Worm (Caenorhabditis elegans) whole organism, L1 larva: ENCODE measurements around the gene his-24.

Experiments used
- Y116A8C.19 ChIP-seq: sonication (generic microtip); optimal IDR thresholded peaks from 2 replicates; lab custom pipeline; 2016; ENCODE audit warnings: missing compliant biosample characterization, missing genetic modification characterization, borderline replicate concordance
- aha-1 ChIP-seq: fragments of 150-350 bp; optimal IDR thresholded peaks from 2 replicates; lab custom pipeline; 2014; ENCODE audit warnings: missing biosample characterization, missing genetic modification characterization
- ceh-8 ChIP-seq: fragments of 200-800 bp; sonication (Bioruptor generic); optimal IDR thresholded peaks from 2 replicates; lab custom pipeline; 2018; ENCODE audit warnings: mild to moderate bottlenecking, missing genetic modification characterization, moderate library complexity, missing compliant biosample characterization
- ceh-90 ChIP-seq: sonication (generic microtip); optimal IDR thresholded peaks from 2 replicates; lab custom pipeline; 2016; ENCODE audit warnings: missing genetic modification characterization, missing compliant biosample characterization
- ces-1 ChIP-seq: fragments of 150-350 bp; optimal IDR thresholded peaks from 2 replicates; lab custom pipeline; 2014; ENCODE audit warnings: missing biosample characterization, missing genetic modification reagents, missing genetic modification characterization
- dpl-1 ChIP-seq, 3 experiments: fragments of 150-350 bp in 2 of 3; sonication (generic microtip) in 1 of 3; optimal IDR thresholded peaks; 2 replicates each; lab custom pipeline; 2014 to 2017; ENCODE audit warnings: missing biosample characterization in 3 of 3, missing genetic modification characterization in 3 of 3, missing genetic modification reagents in 3 of 3
- efl-1 ChIP-seq, 4 experiments: fragments of 150-350 bp; optimal IDR thresholded peaks in 3 of 4; peaks in 1 of 4; 1 replicate in 1 of 4; 2 replicates in 3 of 4; lab custom pipeline; 2014; ENCODE audit warnings: missing biosample characterization in 2 of 4, missing genetic modification characterization in 2 of 4, missing genetic modification reagents in 2 of 4
- egl-13 ChIP-seq: sonication (generic microtip); optimal IDR thresholded peaks from 2 replicates; lab custom pipeline; 2016; ENCODE audit warnings: missing genotype, missing genetic modification reagents, missing genetic modification characterization, missing compliant biosample characterization
- elt-3 ChIP-seq, 6 experiments: fragments of 150-350 bp in 1 of 6; sonication (generic microtip); optimal IDR thresholded peaks; 2 replicates each; lab custom pipeline; 2017 to 2018; ENCODE audit warnings: missing biosample characterization in 6 of 6, missing genetic modification characterization in 6 of 6, inconsistent platforms in 1 of 6
- hpl-2 ChIP-seq: fragments of 150-350 bp; optimal IDR thresholded peaks from 2 replicates; lab custom pipeline; 2014; ENCODE audit warnings: missing biosample characterization, missing genetic modification reagents, missing genetic modification characterization
- irx-1 ChIP-seq: sonication (generic microtip); optimal IDR thresholded peaks from 2 replicates; lab custom pipeline; 2016; ENCODE audit warnings: missing genetic modification characterization, missing compliant biosample characterization
- jun-1 ChIP-seq: fragments of 150-350 bp; optimal IDR thresholded peaks from 2 replicates; lab custom pipeline; 2014; ENCODE audit warnings: missing biosample characterization, missing genetic modification reagents, missing genetic modification characterization
- lin-13 ChIP-seq: fragments of 150-350 bp; optimal IDR thresholded peaks from 2 replicates; lab custom pipeline; 2014; ENCODE audit warnings: missing biosample characterization, missing genetic modification reagents, missing genetic modification characterization
- lin-14 ChIP-seq: fragments of 200-800 bp; sonication (Bioruptor generic); optimal IDR thresholded peaks from 2 replicates; lab custom pipeline; 2018; ENCODE audit warnings: mild to moderate bottlenecking, missing genetic modification characterization, moderate library complexity, missing compliant biosample characterization
- mab-9 ChIP-seq: fragments of 200-800 bp; sonication (Bioruptor generic); IDR thresholded peaks from 2 replicates; pipeline ENCODE4 v1.3.6; 2022; ENCODE audit warnings: missing genetic modification reagents, missing genetic modification characterization, missing compliant biosample characterization
- mep-1 ChIP-seq: fragments of 150-350 bp; optimal IDR thresholded peaks from 2 replicates; lab custom pipeline; 2014; ENCODE audit warnings: missing biosample characterization, missing genetic modification characterization
- nhr-11 ChIP-seq: fragments of 150-350 bp; optimal IDR thresholded peaks from 2 replicates; lab custom pipeline; 2014; ENCODE audit warnings: missing biosample characterization, missing genetic modification characterization
- nhr-19 ChIP-seq: fragments of 200-800 bp; sonication (Bioruptor generic); conservative IDR thresholded peaks from 2 replicates; pipeline ENCODE4 v1.3.6; 2022; ENCODE audit warnings: missing genetic modification characterization, missing compliant biosample characterization
- nhr-237 ChIP-seq: fragments of 150-350 bp; optimal IDR thresholded peaks from 2 replicates; lab custom pipeline; 2014; ENCODE audit warnings: missing biosample characterization, missing genetic modification characterization
- nhr-76 ChIP-seq: sonication (generic microtip); optimal IDR thresholded peaks from 2 replicates; lab custom pipeline; 2017; ENCODE audit warnings: missing biosample characterization, missing genetic modification characterization
- nhr-84 ChIP-seq: sonication (generic microtip); optimal IDR thresholded peaks from 2 replicates; lab custom pipeline; 2017; ENCODE audit warnings: missing biosample characterization, missing genetic modification characterization
- nhr-85 ChIP-seq: sonication (generic microtip); peaks from one replicate; lab custom pipeline; 2016; ENCODE audit warnings: missing genetic modification characterization, inconsistent platforms, missing compliant biosample characterization
- pag-3 ChIP-seq: sonication (generic microtip); optimal IDR thresholded peaks from 2 replicates; lab custom pipeline; 2017; ENCODE audit warnings: missing genetic modification characterization, mild to moderate bottlenecking, missing compliant biosample characterization, antibody characterized with exemption, borderline replicate concordance; ENCODE audit not compliant: insufficient read depth
- pqm-1 ChIP-seq: sonication (generic microtip); optimal IDR thresholded peaks from 3 replicates; lab custom pipeline; 2017; ENCODE audit warnings: missing biosample characterization, missing genetic modification characterization
- rnt-1 ChIP-seq: sonication (generic microtip); optimal IDR thresholded peaks from 2 replicates; lab custom pipeline; 2016; ENCODE audit warnings: mild to moderate bottlenecking, missing genetic modification characterization, moderate library complexity, missing compliant biosample characterization
- tbx-2 ChIP-seq: sonication (generic microtip); optimal IDR thresholded peaks from 2 replicates; lab custom pipeline; 2016; ENCODE audit warnings: missing genetic modification characterization, missing compliant biosample characterization
- tlp-1 ChIP-seq: fragments of 150-350 bp; optimal IDR thresholded peaks from 2 replicates; lab custom pipeline; 2014; ENCODE audit warnings: missing biosample characterization, missing genetic modification characterization
- unc-30 ChIP-seq: sonication (generic microtip); optimal IDR thresholded peaks from 2 replicates; lab custom pipeline; 2017; ENCODE audit warnings: missing biosample characterization, missing genetic modification characterization
- unc-62 ChIP-seq: fragments of 150-350 bp; optimal IDR thresholded peaks from 2 replicates; lab custom pipeline; 2014; ENCODE audit warnings: missing biosample characterization, missing genetic modification reagents, missing genetic modification characterization
- unc-98 ChIP-seq: fragments of 200-800 bp; sonication (Bioruptor generic); IDR thresholded peaks from 2 replicates; pipeline ENCODE4 v1.3.6; 2022; ENCODE audit warnings: missing genetic modification characterization, missing compliant biosample characterization
- vab-15 ChIP-seq: sonication (generic microtip); optimal IDR thresholded peaks from 2 replicates; lab custom pipeline; 2017; ENCODE audit warnings: missing genotype, mild to moderate bottlenecking, missing genetic modification characterization, missing compliant biosample characterization

The his-24 gene

DNA sequence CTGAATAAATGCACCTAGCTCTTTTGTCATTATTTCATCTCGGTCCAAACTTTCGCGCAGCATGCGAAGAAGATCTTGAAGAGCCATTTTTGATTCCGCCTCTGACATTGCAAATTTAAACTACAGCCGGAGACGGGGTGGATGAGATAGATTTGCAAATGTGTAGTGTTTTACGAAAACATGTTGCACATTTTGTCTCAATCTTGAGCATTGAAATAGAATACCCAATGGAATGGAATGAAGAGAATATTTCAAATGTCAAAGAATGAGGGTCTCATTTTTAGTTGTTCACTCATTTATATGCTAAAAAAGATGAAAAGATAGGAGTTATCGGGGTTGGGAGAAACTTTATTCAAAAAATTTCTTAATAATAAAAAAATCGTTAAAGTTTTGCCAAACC lies 34.5 kb upstream of the his-24 start, which contains the start of gene Y66C5A.1:
Gene Y66C5A.1 (minus strand): TSS at position 101 of the 400 bp plus-strand sequence.
- TF ChIP-seq tbx-2 = no peak
- TF ChIP-seq unc-62 (GFP tag; lab: Kevin White, UChicago) = no peak
- TF ChIP-seq efl-1 (optimal IDR thresholded peaks at IDR 0.05; lab: Kevin White, UChicago) = no peak
- no peak for TF ChIP-seq efl-1 (GFP tag; optimal IDR thresholded peaks at IDR 0.05 in 1 of 2; lab: Kevin White, UChicago)
- no peak for TF ChIP-seq nhr-85
- TF ChIP-seq rnt-1 (tag; lab: Kevin White, UChicago) = no peak

DNA sequence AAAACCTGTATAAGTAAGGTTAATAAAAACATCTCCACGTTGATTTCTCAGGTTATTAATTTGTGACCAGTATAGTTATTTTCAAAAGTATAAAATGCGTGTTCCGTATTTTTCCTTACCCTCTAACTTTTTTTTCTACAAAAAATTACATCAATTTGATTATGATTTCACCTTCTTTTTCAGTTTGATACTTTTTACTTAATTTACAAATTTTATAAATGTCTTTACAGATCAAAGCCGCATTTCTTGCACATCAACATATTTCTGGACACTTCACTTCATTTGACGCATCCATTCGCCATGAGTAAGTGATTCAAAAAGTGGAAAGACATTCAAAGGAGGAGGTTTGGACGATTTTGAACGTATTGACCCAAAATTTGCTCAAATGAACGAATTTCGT lies 29.5 kb upstream of the his-24 start, which contains the start of gene Y66C5A.2:
Gene Y66C5A.2 (plus strand): TSS at position 301 of the 400 bp plus-strand sequence.
- TF ChIP-seq hpl-2 (GFP tag; lab: Kevin White, UChicago) (no peak), nhr-84 (no peak), irx-1 (tag; lab: Kevin White, UChicago) (no peak)

DNA sequence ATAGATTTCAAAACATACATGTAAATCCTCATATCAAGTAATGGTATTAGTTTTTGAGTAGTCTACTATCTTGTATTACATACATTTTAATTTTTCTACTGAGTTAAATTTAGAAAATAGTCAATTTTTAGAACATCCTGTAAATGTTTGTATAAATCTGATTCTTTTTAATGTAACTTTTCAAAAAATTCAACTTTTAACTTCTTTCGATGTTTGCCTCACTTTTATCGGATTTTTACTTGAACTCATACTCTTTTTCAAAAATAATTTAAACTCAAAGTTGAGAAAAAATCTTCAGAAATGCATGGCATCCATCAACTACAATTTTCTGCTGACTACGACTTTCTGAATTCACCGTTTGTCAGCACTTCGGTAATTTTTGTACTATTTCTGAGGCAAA lies 25.4 kb upstream of the his-24 start, which contains the start of gene M163.7:
Gene M163.7 (plus strand): TSS at position 301 of the 400 bp plus-strand sequence.
- TF ChIP-seq mab-9 (no peak), pqm-1 (tag; lab: Kevin White, UChicago) (no peak), unc-30 (no peak), Y116A8C.19 (no peak), ceh-8 (GFP tag; lab: Kevin White, UChicago) (no peak), nhr-237 (tag; lab: Kevin White, UChicago) (no peak)

DNA sequence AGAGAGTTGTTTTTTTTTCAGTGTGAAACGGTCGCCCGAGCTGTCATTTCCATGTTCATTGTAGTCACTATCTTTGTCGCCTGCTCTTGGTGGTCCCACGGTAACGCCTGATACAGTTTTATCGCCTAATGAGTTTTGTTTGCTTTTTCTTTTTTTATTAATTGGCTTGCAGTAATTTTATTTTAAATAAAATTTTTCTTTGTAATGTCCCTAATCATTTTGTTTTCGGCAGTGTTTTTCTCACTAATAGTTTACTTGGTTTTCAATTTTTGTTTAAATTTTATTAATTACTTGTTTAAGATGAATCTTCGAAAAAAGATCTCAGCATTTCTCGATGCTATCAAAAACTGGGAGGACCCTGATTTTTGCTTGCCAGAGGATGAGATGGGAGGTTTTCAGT lies 24.3 kb upstream of the his-24 start, which contains the start of gene M163.22:
Gene M163.22 (plus strand): TSS at position 301 of the 400 bp plus-strand sequence.
- TF ChIP-seq efl-1 (optimal IDR thresholded peaks at IDR 0.05; lab: Kevin White, UChicago) (no peak), efl-1 (GFP tag; optimal IDR thresholded peaks at IDR 0.05 in 1 of 2; lab: Kevin White, UChicago) (peak in 1 of 2 experiments; percentile 68), pag-3 (tag; lab: Kevin White, UChicago) (no peak)

DNA sequence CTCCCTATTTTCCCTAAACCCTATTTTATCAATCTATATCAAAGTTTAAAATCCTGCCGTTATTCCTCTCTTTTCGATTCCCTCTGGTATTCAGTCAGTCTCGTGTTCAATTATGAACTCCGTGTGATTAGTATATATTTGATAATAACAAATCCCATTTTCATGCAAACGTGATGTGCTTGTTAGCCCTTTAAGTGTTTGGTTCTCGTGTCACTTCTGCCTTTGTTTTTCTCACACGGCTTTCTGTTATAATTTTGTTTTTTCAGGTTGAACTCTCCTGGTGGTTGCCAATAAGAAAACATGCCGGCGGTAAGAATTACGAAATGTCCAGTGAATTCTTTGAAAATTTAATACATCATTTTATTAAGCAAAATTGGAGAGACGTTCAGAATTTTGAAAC lies 23.4 kb upstream of the his-24 start, which contains the start of gene M163.21:
Gene M163.21 (plus strand): TSS at position 301 of the 400 bp plus-strand sequence.
- no peak for TF ChIP-seq aha-1 (tag; lab: Kevin White, UChicago)
- no peak for TF ChIP-seq nhr-11 (tag; lab: Kevin White, UChicago)
- TF ChIP-seq tlp-1 = no peak
- no peak for TF ChIP-seq nhr-76 (tag; lab: Kevin White, UChicago)
- TF ChIP-seq elt-3 (tag; optimal IDR thresholded peaks at IDR 0.05; lab: Kevin White, UChicago) = no peak
- TF ChIP-seq Y116A8C.19 = no peak
- no peak for TF ChIP-seq unc-98 (GFP tag; lab: Robert Waterston, UW)
- no peak for TF ChIP-seq dpl-1 (GFP tag; optimal IDR thresholded peaks at IDR 0.05; lab: Kevin White, UChicago)
- TF ChIP-seq efl-1 (optimal IDR thresholded peaks at IDR 0.05; lab: Kevin White, UChicago) = no peak
- TF ChIP-seq efl-1 (GFP tag; optimal IDR thresholded peaks at IDR 0.05 in 1 of 2; lab: Kevin White, UChicago) = no peak
- no peak for TF ChIP-seq hpl-2 (GFP tag; lab: Kevin White, UChicago)
- no peak for TF ChIP-seq egl-13 (tag; lab: Kevin White, UChicago)
- TF ChIP-seq lin-13 (GFP tag; lab: Kevin White, UChicago) = no peak

DNA sequence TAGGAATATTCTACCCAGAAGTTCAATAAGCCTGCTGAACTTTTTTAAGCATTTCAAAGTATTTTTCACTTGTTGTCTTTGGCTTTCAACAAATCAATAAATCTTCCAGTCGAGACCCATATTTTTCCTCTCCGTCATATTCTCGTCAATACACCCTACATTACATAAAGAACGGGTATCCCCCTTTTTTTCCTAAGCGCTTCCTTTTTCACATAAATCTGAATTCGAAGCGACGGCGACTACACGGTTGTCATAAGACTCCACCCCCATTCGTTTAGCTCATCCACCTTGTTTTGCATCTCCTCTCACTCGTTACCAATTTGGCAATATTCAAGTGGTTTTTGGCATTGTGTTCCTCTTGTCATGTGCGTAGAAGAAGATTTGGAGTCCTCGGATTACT lies 20.6 kb upstream of the his-24 start, which contains the start of gene M163.9:
Gene M163.9 (plus strand): TSS at position 301 of the 400 bp plus-strand sequence.
- TF ChIP-seq hpl-2 (GFP tag; lab: Kevin White, UChicago) (no peak), ces-1 (no peak), jun-1 (no peak), ceh-90 (tag; lab: Kevin White, UChicago) (no peak), vab-15 (tag; lab: Kevin White, UChicago) (no peak), lin-14 (GFP tag; lab: Kevin White, UChicago) (no peak), unc-98 (GFP tag; lab: Robert Waterston, UW) (no peak), mep-1 (tag; lab: Kevin White, UChicago) (no peak), efl-1 (optimal IDR thresholded peaks at IDR 0.05; lab: Kevin White, UChicago) (no peak), efl-1 (GFP tag; optimal IDR thresholded peaks at IDR 0.05 in 1 of 2; lab: Kevin White, UChicago) (no peak), nhr-19 (GFP tag; lab: Robert Waterston, UW) (no peak)
